Fruit fly (Drosophila melanogaster) whole organism, embryonic: ENCODE measurements around the gene ldbr.

Source experiments
- Adf1 ChIP-seq: fragments of 200-800 bp; sonication (Bioruptor generic); IDR thresholded peaks from 2 replicates; pipeline ENCODE4 v1.3.6; 2022; ENCODE audit warnings: missing biosample characterization, missing genetic modification characterization
- Atf3 ChIP-seq: fragments of 200-800 bp; sonication (Bioruptor generic); optimal IDR thresholded peaks from 3 replicates; lab custom pipeline; 2016; ENCODE audit warnings: missing biosample characterization, missing genetic modification characterization
- CG10209 ChIP-seq: fragments of 200-800 bp; sonication (Bioruptor generic); optimal IDR thresholded peaks from 3 replicates; lab custom pipeline; 2017; ENCODE audit warnings: missing biosample characterization, mild to moderate bottlenecking, missing genetic modification characterization, missing genetic modification reagents
- CG10321 ChIP-seq: fragments of 200-800 bp; sonication (Bioruptor generic); IDR thresholded peaks from 2 replicates; pipeline ENCODE4 v1.3.6; 2022; ENCODE audit warnings: missing biosample characterization, missing genetic modification characterization
- CG10366 ChIP-seq: fragments of 200-800 bp; sonication (Bioruptor generic); IDR thresholded peaks from 2 replicates; pipeline ENCODE4 v1.3.6; 2022; ENCODE audit warnings: missing biosample characterization, missing genetic modification characterization
- CG10543 ChIP-seq: fragments of 200-800 bp; sonication (Bioruptor generic); optimal IDR thresholded peaks from 3 replicates; lab custom pipeline; 2017; ENCODE audit warnings: missing biosample characterization, mild to moderate bottlenecking, missing genetic modification characterization, moderate library complexity
- CG11456 ChIP-seq: fragments of 200-800 bp; sonication (Bioruptor generic); IDR thresholded peaks from 3 replicates; pipeline ENCODE4 v1.3.6; 2022; ENCODE audit warnings: missing biosample characterization, missing genetic modification characterization
- CG11504 ChIP-seq: fragments of 200-800 bp; sonication (Bioruptor generic); optimal IDR thresholded peaks from 3 replicates; lab custom pipeline; 2019; ENCODE audit warnings: missing biosample characterization, mild to moderate bottlenecking, missing genetic modification characterization, moderate library complexity
- CG11695 ChIP-seq: fragments of 200-800 bp; sonication (Bioruptor generic); IDR thresholded peaks from 3 replicates; pipeline ENCODE4 v1.3.6; 2022; ENCODE audit warnings: missing biosample characterization, missing genetic modification characterization
- CG13424 ChIP-seq: fragments of 200-800 bp; sonication (Bioruptor generic); optimal IDR thresholded peaks from 2 replicates; lab custom pipeline; 2019; ENCODE audit warnings: missing biosample characterization, mild to moderate bottlenecking, missing genetic modification characterization, moderate library complexity
- CG13775 ChIP-seq: fragments of 200-800 bp; sonication (Bioruptor generic); optimal IDR thresholded peaks from 3 replicates; lab custom pipeline; 2017; ENCODE audit warnings: missing biosample characterization, mild to moderate bottlenecking, missing genetic modification characterization
- CG14441 ChIP-seq: fragments of 200-800 bp; sonication (Bioruptor generic); IDR thresholded peaks from 2 replicates; pipeline ENCODE4 v1.3.6; 2022; ENCODE audit warnings: missing biosample characterization, missing genetic modification characterization
- CG17186 ChIP-seq: fragments of 200-800 bp; sonication (Bioruptor generic); optimal IDR thresholded peaks from 3 replicates; lab custom pipeline; 2017; ENCODE audit warnings: missing biosample characterization, missing genetic modification reagents, missing genetic modification characterization
- CG1832 ChIP-seq: fragments of 200-800 bp; sonication (Bioruptor generic); optimal IDR thresholded peaks from 2 replicates; lab custom pipeline; 2017; ENCODE audit warnings: missing biosample characterization, mild to moderate bottlenecking, missing genetic modification characterization, inconsistent platforms
- CG2889 ChIP-seq: fragments of 200-800 bp; sonication (Bioruptor generic); IDR thresholded peaks from 3 replicates; pipeline ENCODE4 v1.3.6; 2022; ENCODE audit warnings: missing biosample characterization, missing genetic modification characterization
- CG30403 ChIP-seq: fragments of 200-800 bp; sonication (Bioruptor generic); optimal IDR thresholded peaks from 3 replicates; lab custom pipeline; 2016; ENCODE audit warnings: missing biosample characterization, missing genetic modification characterization
- CG31365 ChIP-seq: fragments of 200-800 bp; sonication (Bioruptor generic); optimal IDR thresholded peaks from 2 replicates; lab custom pipeline; 2018; ENCODE audit warnings: missing biosample characterization, mild to moderate bottlenecking, missing genetic modification characterization
- CG4707 ChIP-seq: fragments of 200-800 bp; sonication (Bioruptor generic); optimal IDR thresholded peaks from 2 replicates; lab custom pipeline; 2018; ENCODE audit warnings: missing biosample characterization, mild to moderate bottlenecking, missing genetic modification characterization, moderate library complexity
- CG7928 ChIP-seq: fragments of 200-800 bp; sonication (Bioruptor generic); optimal IDR thresholded peaks from 2 replicates; lab custom pipeline; 2017; ENCODE audit warnings: missing biosample characterization, mild to moderate bottlenecking, missing genetic modification characterization
- CHES-1-like ChIP-seq: fragments of 200-800 bp; sonication (Bioruptor generic); optimal IDR thresholded peaks from 2 replicates; lab custom pipeline; 2016; ENCODE audit warnings: missing biosample characterization, missing genetic modification characterization
- Dip3 ChIP-seq: fragments of 200-800 bp; sonication (Bioruptor generic); optimal IDR thresholded peaks from 3 replicates; lab custom pipeline; 2016; ENCODE audit warnings: missing biosample characterization, missing genetic modification characterization
- Drgx ChIP-seq: fragments of 200-800 bp; sonication (Bioruptor generic); IDR thresholded peaks from 2 replicates; pipeline ENCODE4 v1.3.6; 2022; ENCODE audit warnings: missing biosample characterization, missing genetic modification characterization
- Hr51 ChIP-seq, 2 experiments: fragments of 200-800 bp; sonication (Bioruptor generic); optimal IDR thresholded peaks; 2 replicates in 1 of 2; 3 replicates in 1 of 2; lab custom pipeline; 2016 to 2018; ENCODE audit warnings: missing biosample characterization in 2 of 2, missing genetic modification characterization in 2 of 2, mild to moderate bottlenecking in 1 of 2, moderate library complexity in 1 of 2
- MBD-R2 ChIP-seq: fragments of 200-800 bp; sonication (Bioruptor generic); IDR thresholded peaks from 2 replicates; pipeline ENCODE4 v1.3.6; 2022; ENCODE audit warnings: missing biosample characterization, missing genetic modification characterization
- Nf-YC ChIP-seq: fragments of 200-800 bp; optimal IDR thresholded peaks from 3 replicates; lab custom pipeline; 2019; ENCODE audit warnings: missing biosample characterization, mild to moderate bottlenecking, missing genetic modification characterization, moderate library complexity
- Ptx1 ChIP-seq: fragments of 200-800 bp; sonication (Bioruptor generic); IDR thresholded peaks from 2 replicates; pipeline ENCODE4 v1.3.6; 2022; ENCODE audit warnings: missing biosample characterization, missing genetic modification characterization
- Ravus ChIP-seq: fragments of 200-800 bp; sonication (Bioruptor generic); IDR thresholded peaks from 2 replicates; pipeline ENCODE4 v1.3.6; 2022; ENCODE audit warnings: missing biosample characterization, missing genetic modification characterization
- Six4 ChIP-seq: fragments of 200-800 bp; sonication (Bioruptor generic); optimal IDR thresholded peaks from 2 replicates; lab custom pipeline; 2016; ENCODE audit warnings: missing biosample characterization, missing genetic modification characterization
- Vsx1 ChIP-seq: fragments of 200-800 bp; sonication (Bioruptor generic); optimal IDR thresholded peaks from 2 replicates; lab custom pipeline; 2017; ENCODE audit warnings: missing biosample characterization, mild to moderate bottlenecking, missing genetic modification characterization, missing genetic modification reagents
- amos ChIP-seq: fragments of 200-800 bp; sonication (Bioruptor generic); IDR thresholded peaks from 2 replicates; pipeline ENCODE4 v1.3.6; 2022; ENCODE audit warnings: missing biosample characterization, missing genetic modification characterization; ENCODE audit not compliant: partially characterized antibody
- bigmax ChIP-seq: fragments of 200-800 bp; sonication (Bioruptor generic); optimal IDR thresholded peaks from 2 replicates; lab custom pipeline; 2018; ENCODE audit warnings: missing biosample characterization, mild to moderate bottlenecking, missing genetic modification characterization
- bsh ChIP-seq, 2 experiments: fragments of 200-800 bp; sonication (Bioruptor generic); optimal IDR thresholded peaks; 2 replicates each; lab custom pipeline; 2017 to 2018; ENCODE audit warnings: mild to moderate bottlenecking in 2 of 2, missing biosample characterization in 2 of 2, missing genetic modification characterization in 2 of 2, moderate library complexity in 1 of 2
- cad ChIP-seq: fragments of >200 bp; optimal IDR thresholded peaks from 2 replicates; lab custom pipeline; 2017; ENCODE audit warnings: missing biosample characterization, missing genetic modification characterization
- cas ChIP-seq: fragments of 200-800 bp; sonication (Bioruptor generic); IDR thresholded peaks from 2 replicates; pipeline ENCODE4 v1.3.6; 2022; ENCODE audit warnings: missing biosample characterization, missing genetic modification characterization
- ci ChIP-seq: fragments of 200-800 bp; sonication (Bioruptor generic); IDR thresholded peaks from 3 replicates; pipeline ENCODE4 v1.3.6; 2022; ENCODE audit warnings: missing biosample characterization, missing genetic modification characterization
- crc ChIP-seq: fragments of 200-800 bp; sonication (Bioruptor generic); optimal IDR thresholded peaks from 2 replicates; lab custom pipeline; 2016; ENCODE audit warnings: missing biosample characterization, missing genetic modification characterization
- dm ChIP-seq: fragments of 200-800 bp; sonication (Bioruptor generic); optimal IDR thresholded peaks from 3 replicates; lab custom pipeline; 2016; ENCODE audit warnings: missing biosample characterization, missing genetic modification characterization
- dmrt99B ChIP-seq: fragments of 200-800 bp; sonication (Bioruptor generic); optimal IDR thresholded peaks from 2 replicates; lab custom pipeline; 2018; ENCODE audit warnings: missing biosample characterization, mild to moderate bottlenecking, missing genetic modification characterization, moderate library complexity
- fru ChIP-seq: fragments of >200 bp; optimal IDR thresholded peaks from 2 replicates; lab custom pipeline; 2017
- fu2 ChIP-seq: fragments of 200-800 bp; sonication (Bioruptor generic); optimal IDR thresholded peaks from 2 replicates; lab custom pipeline; 2016; ENCODE audit warnings: missing biosample characterization, missing genetic modification characterization
- grn ChIP-seq: fragments of 200-800 bp; sonication (Bioruptor generic); optimal IDR thresholded peaks from 3 replicates; lab custom pipeline; 2017; ENCODE audit warnings: missing biosample characterization, missing genetic modification characterization
- ham ChIP-seq: fragments of 200-800 bp; sonication (Bioruptor generic); IDR thresholded peaks from 2 replicates; pipeline ENCODE4 v1.3.6; 2022; ENCODE audit warnings: missing biosample characterization, missing genetic modification characterization
- hth ChIP-seq: fragments of >200 bp; optimal IDR thresholded peaks from 2 replicates; lab custom pipeline; 2017; ENCODE audit warnings: inconsistent platforms
- lbe ChIP-seq: fragments of 200-800 bp; sonication (Bioruptor generic); optimal IDR thresholded peaks from 2 replicates; lab custom pipeline; 2016; ENCODE audit warnings: missing biosample characterization, mild to moderate bottlenecking, missing genetic modification characterization
- lola ChIP-seq, 3 experiments: fragments of >200 bp in 2 of 3; fragments of 200-800 bp in 1 of 3; sonication (Bioruptor generic) in 1 of 3; optimal IDR thresholded peaks; 2 replicates each; lab custom pipeline; 2017 to 2019; ENCODE audit warnings: missing biosample characterization in 3 of 3, missing genetic modification characterization in 3 of 3, mild to moderate bottlenecking in 1 of 3, moderate library complexity in 1 of 3
- sens ChIP-seq: fragments of 200-800 bp; sonication (Bioruptor generic); peaks from one replicate; lab custom pipeline; 2016; ENCODE audit warnings: missing biosample characterization, missing genetic modification characterization
- sens-2 ChIP-seq: fragments of 200-800 bp; sonication (Bioruptor generic); IDR thresholded peaks from 2 replicates; pipeline ENCODE4 v1.3.6; 2022; ENCODE audit warnings: missing biosample characterization, missing genetic modification characterization
- tap ChIP-seq: fragments of 200-800 bp; optimal IDR thresholded peaks from 3 replicates; lab custom pipeline; 2019; ENCODE audit warnings: missing biosample characterization, mild to moderate bottlenecking, missing genetic modification characterization, moderate library complexity
- vvl ChIP-seq: fragments of 200-800 bp; sonication (Bioruptor generic); IDR thresholded peaks from 2 replicates; pipeline ENCODE4 v1.3.6; 2022; ENCODE audit warnings: missing biosample characterization, missing genetic modification characterization
- wdn ChIP-seq: fragments of 200-800 bp; sonication (Bioruptor generic); IDR thresholded peaks from 2 replicates; pipeline ENCODE4 v1.3.6; 2022; ENCODE audit warnings: missing biosample characterization, missing genetic modification characterization

ldbr gene

DNA sequence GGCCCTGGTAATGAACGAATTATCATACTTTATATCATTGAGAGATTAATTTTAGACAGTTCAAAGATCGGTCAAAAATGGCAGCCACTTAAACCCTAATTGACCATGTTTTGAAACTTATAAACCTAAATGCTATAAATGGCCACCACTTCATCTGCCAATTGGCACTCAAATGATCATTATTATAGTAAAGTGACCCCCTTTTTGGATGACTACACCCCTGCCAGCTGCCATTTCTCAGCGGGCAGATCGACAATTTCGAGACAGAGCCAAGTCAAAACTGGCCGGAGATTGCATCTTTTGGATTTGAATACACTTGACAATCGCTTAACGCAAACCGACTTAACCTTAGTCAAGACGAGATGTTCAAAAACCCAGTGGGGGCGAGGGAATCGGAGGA is 34.6 kb downstream of the ldbr start:
- peak; percentile 29 for TF ChIP-seq dmrt99B
- peak; percentile 57 for TF ChIP-seq sens (GFP tag; lab: Kevin White, UChicago)
- peak in 1 of 2 experiments; percentile 22 for TF ChIP-seq Hr51 (GFP tag; optimal IDR thresholded peaks at IDR 0.05; lab: Kevin White, UChicago)
- no peak for TF ChIP-seq CG11456
- TF ChIP-seq CG11504 (tag; lab: Kevin White, UChicago), result peak; percentile 12
- no peak for TF ChIP-seq CG13775 (GFP tag; lab: Kevin White, UChicago)
- TF ChIP-seq CG14441 (GFP tag; lab: Robert Waterston, UW), result peak; percentile 48; the same call in 1 of the 2 replicates
- no peak for TF ChIP-seq CG10366 (GFP tag; lab: Robert Waterston, UW)
- TF ChIP-seq Drgx (GFP tag; lab: Robert Waterston, UW), result peak; percentile 41; the same call in 1 of the 2 replicates

- TF ChIP-seq crc, result no peak
- no peak for TF ChIP-seq Vsx1 (GFP tag; lab: Kevin White, UChicago)
- TF ChIP-seq Adf1 (GFP tag; lab: Robert Waterston, UW), result no peak
- no peak for TF ChIP-seq CG4707
- no peak for TF ChIP-seq CG10543 (GFP tag; lab: Kevin White, UChicago)
- no peak for TF ChIP-seq hth (lab: Kevin White, UChicago)
- no peak for TF ChIP-seq CG30403
- no peak for TF ChIP-seq fu2
- TF ChIP-seq CG17186 (GFP tag; lab: Kevin White, UChicago), result no peak
- TF ChIP-seq tap (tag; lab: Kevin White, UChicago), result no peak
- no peak for TF ChIP-seq CG1832 (GFP tag; lab: Kevin White, UChicago)
- no peak for TF ChIP-seq Ptx1 (GFP tag; lab: Robert Waterston, UW)
- TF ChIP-seq CG10209, result no peak
- no peak for TF ChIP-seq cad (GFP tag; lab: Kevin White, UChicago)
- TF ChIP-seq CG13424, result no peak
- no peak for TF ChIP-seq amos (GFP tag; lab: Robert Waterston, UW)
- no peak for TF ChIP-seq lola (GFP tag; optimal IDR thresholded peaks at IDR 0.05; lab: Kevin White, UChicago)
- no peak for TF ChIP-seq Dip3 (GFP tag; lab: Kevin White, UChicago)
- TF ChIP-seq fru, result no peak
- no peak for TF ChIP-seq ham (GFP tag; lab: Robert Waterston, UW)
Observed at dm6 chr3L:8157079-8157478, 35.5 kb downstream of the ldbr start.

DNA sequence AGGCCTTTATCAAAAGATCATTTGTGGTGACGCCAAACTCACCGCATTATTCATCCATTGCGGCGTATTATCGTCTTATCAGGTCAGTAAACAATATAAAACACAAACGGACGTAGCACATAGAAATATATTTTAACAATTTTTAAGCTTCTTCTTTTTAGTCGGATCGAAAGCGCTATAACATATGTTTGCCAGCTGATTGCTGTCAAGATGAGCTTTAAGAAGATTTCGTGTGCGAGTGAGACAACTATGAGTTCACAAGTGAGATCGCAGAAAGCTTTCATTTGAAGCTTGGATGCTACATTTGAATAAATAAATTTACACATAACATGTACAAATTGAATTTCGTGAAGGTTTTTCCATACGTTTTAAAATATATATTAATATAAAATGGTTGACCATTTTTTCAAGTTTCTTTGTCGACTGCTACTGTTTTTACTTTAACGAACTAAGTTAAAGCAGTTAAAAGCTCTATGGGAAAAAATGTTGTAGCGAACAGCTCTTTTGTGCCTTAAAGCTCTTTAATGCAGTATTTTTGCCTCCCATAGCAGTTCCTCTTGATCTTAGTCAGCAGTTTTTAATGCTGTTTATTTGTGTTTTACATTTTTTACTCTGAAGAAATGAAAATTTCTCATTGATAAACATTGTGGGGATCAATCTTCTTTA is 37.2 kb downstream of the ldbr start, which contains the start of gene CG42445:
Gene CG42445, minus strand, starts transcription at position 186 of the 666 bp plus-strand sequence.
- no peak for TF ChIP-seq grn
- TF ChIP-seq sens-2 (GFP tag; lab: Robert Waterston, UW), result no peak
- no peak for TF ChIP-seq bsh (GFP tag; optimal IDR thresholded peaks at IDR 0.05; lab: Kevin White, UChicago)
- no peak for TF ChIP-seq crc
- no peak for TF ChIP-seq Six4
- peak; percentile 81 for TF ChIP-seq CG10321
- no peak for TF ChIP-seq vvl
- peak; percentile 35; the same call in 1 of the 2 replicates for TF ChIP-seq MBD-R2
- no peak for TF ChIP-seq Ptx1 (GFP tag; lab: Robert Waterston, UW)
- TF ChIP-seq cas (GFP tag; lab: Robert Waterston, UW), result no peak
- no peak for TF ChIP-seq ci (GFP tag; lab: Robert Waterston, UW)
- TF ChIP-seq Ravus (GFP tag; lab: Robert Waterston, UW), result no peak
- TF ChIP-seq CG7928 (GFP tag; lab: Kevin White, UChicago), result no peak
- no peak for TF ChIP-seq CG11695
- peak; percentile 54 for TF ChIP-seq CG31365
- no peak for TF ChIP-seq dm (GFP tag; lab: Kevin White, UChicago)
- peak; percentile 53 for TF ChIP-seq lbe (GFP tag; lab: Kevin White, UChicago)
- no peak for TF ChIP-seq wdn (GFP tag; lab: Robert Waterston, UW)
- TF ChIP-seq Nf-YC (tag; lab: Kevin White, UChicago), result peak; percentile 20
- TF ChIP-seq CG2889, result no peak
- TF ChIP-seq CHES-1-like (GFP tag; lab: Kevin White, UChicago), result no peak
- no peak for TF ChIP-seq Atf3 (GFP tag; lab: Kevin White, UChicago)
- TF ChIP-seq bigmax (GFP tag; lab: Kevin White, UChicago), result no peak
